Fruit fly (Drosophila melanogaster) whole organism, embryonic: ENCODE results near the gene WRNexo.

Experiments used
- Abd-B ChIP-seq: fragments of 200-800 bp; sonication (Bioruptor generic); optimal IDR thresholded peaks from 2 replicates; lab custom pipeline; 2018; ENCODE audit warnings: missing biosample characterization, mild to moderate bottlenecking, missing genetic modification characterization, moderate library complexity
- Blimp-1 ChIP-seq: fragments of 200-800 bp; sonication (Bioruptor generic); optimal IDR thresholded peaks from 3 replicates; lab custom pipeline; 2018; ENCODE audit warnings: missing biosample characterization, missing genetic modification characterization, mild to moderate bottlenecking, moderate library complexity, missing genetic modification reagents
- CG10267 ChIP-seq: fragments of 200-800 bp; sonication (Bioruptor generic); optimal IDR thresholded peaks from 2 replicates; lab custom pipeline; 2018; ENCODE audit warnings: missing biosample characterization, mild to moderate bottlenecking, missing genetic modification characterization, moderate library complexity
- CG10462 ChIP-seq: fragments of 200-800 bp; sonication (Bioruptor generic); optimal IDR thresholded peaks from 2 replicates; lab custom pipeline; 2016; ENCODE audit warnings: missing biosample characterization, missing genetic modification characterization
- CG12769 ChIP-seq: fragments of 200-800 bp; sonication (Bioruptor generic); optimal IDR thresholded peaks from 2 replicates; lab custom pipeline; 2019; ENCODE audit warnings: missing biosample characterization, mild to moderate bottlenecking, missing genetic modification characterization, moderate library complexity
- CG13894 ChIP-seq: fragments of 200-800 bp; sonication (Bioruptor generic); optimal IDR thresholded peaks from 3 replicates; lab custom pipeline; 2018; ENCODE audit warnings: missing biosample characterization, mild to moderate bottlenecking, missing genetic modification characterization, moderate library complexity
- CG14441 ChIP-seq: fragments of 200-800 bp; sonication (Bioruptor generic); IDR thresholded peaks from 2 replicates; pipeline ENCODE4 v1.3.6; 2022; ENCODE audit warnings: missing biosample characterization, missing genetic modification characterization
- CG15073 ChIP-seq: fragments of 200-800 bp; sonication (Bioruptor generic); optimal IDR thresholded peaks from 2 replicates; lab custom pipeline; 2016; ENCODE audit warnings: missing biosample characterization, missing genetic modification characterization
- CG15601 ChIP-seq: fragments of 200-800 bp; sonication (Bioruptor generic); optimal IDR thresholded peaks from 3 replicates; lab custom pipeline; 2019; ENCODE audit warnings: missing biosample characterization, mild to moderate bottlenecking, missing genetic modification characterization, moderate library complexity
- CG18476 ChIP-seq: fragments of 200-800 bp; sonication (Bioruptor generic); optimal IDR thresholded peaks from 2 replicates; lab custom pipeline; 2016; ENCODE audit warnings: missing biosample characterization, mild to moderate bottlenecking, missing genetic modification characterization
- CG30403 ChIP-seq: fragments of 200-800 bp; sonication (Bioruptor generic); optimal IDR thresholded peaks from 3 replicates; lab custom pipeline; 2016; ENCODE audit warnings: missing biosample characterization, missing genetic modification characterization
- CG32532 ChIP-seq: fragments of 200-800 bp; sonication (Bioruptor generic); IDR thresholded peaks from 2 replicates; pipeline ENCODE4 v1.3.6; 2022; ENCODE audit warnings: missing biosample characterization, missing genetic modification characterization
- CG32767 ChIP-seq: fragments of 200-800 bp; sonication (Bioruptor generic); IDR thresholded peaks from 2 replicates; pipeline ENCODE4 v1.3.6; 2022; ENCODE audit warnings: missing biosample characterization, missing genetic modification characterization
- CG3407 ChIP-seq: fragments of 200-800 bp; sonication (Bioruptor generic); optimal IDR thresholded peaks from 2 replicates; lab custom pipeline; 2018; ENCODE audit warnings: missing biosample characterization, mild to moderate bottlenecking, missing genetic modification characterization
- CG42726 ChIP-seq: fragments of 200-800 bp; sonication (Bioruptor generic); IDR thresholded peaks from 2 replicates; pipeline ENCODE4 v1.3.6; 2022; ENCODE audit warnings: missing biosample characterization, missing genetic modification characterization; ENCODE audit not compliant: partially characterized antibody
- CG6272 ChIP-seq: fragments of 200-800 bp; sonication (Bioruptor generic); IDR thresholded peaks from 2 replicates; pipeline ENCODE4 v1.3.6; 2022; ENCODE audit warnings: missing biosample characterization, missing genetic modification characterization
- CG8388 ChIP-seq: fragments of 200-800 bp; sonication (Bioruptor generic); optimal IDR thresholded peaks from 2 replicates; lab custom pipeline; 2019; ENCODE audit warnings: missing biosample characterization, mild to moderate bottlenecking, missing genetic modification characterization, moderate library complexity
- CTCF ChIP-seq: fragments of 200-800 bp; sonication (Bioruptor generic); optimal IDR thresholded peaks from 2 replicates; lab custom pipeline; 2017; ENCODE audit warnings: missing biosample characterization, mild to moderate bottlenecking, missing genetic modification characterization, moderate library complexity
- Deaf1 ChIP-seq: fragments of 200-800 bp; optimal IDR thresholded peaks from 3 replicates; lab custom pipeline; 2019; ENCODE audit warnings: missing biosample characterization, mild to moderate bottlenecking, missing genetic modification characterization, moderate library complexity
- Ets65A ChIP-seq: fragments of 200-800 bp; sonication (Bioruptor generic); peaks from one replicate; lab custom pipeline; 2016; ENCODE audit warnings: missing biosample characterization, missing genetic modification characterization
- HLH3B ChIP-seq: fragments of 200-800 bp; sonication (Bioruptor generic); IDR thresholded peaks from 2 replicates; pipeline ENCODE4 v1.3.6; 2022; ENCODE audit warnings: missing biosample characterization, missing genetic modification characterization
- HmgD ChIP-seq: fragments of 200-800 bp; sonication (Bioruptor generic); optimal IDR thresholded peaks from 3 replicates; lab custom pipeline; 2016; ENCODE audit warnings: missing biosample characterization, missing genetic modification characterization
- Hr39 ChIP-seq: fragments of >200 bp; optimal IDR thresholded peaks from 2 replicates; lab custom pipeline; 2017
- Hsf ChIP-seq: fragments of 200-800 bp; sonication (Bioruptor generic); optimal IDR thresholded peaks from 3 replicates; lab custom pipeline; 2016; ENCODE audit warnings: missing biosample characterization, missing genetic modification characterization
- Med ChIP-seq: fragments of 200-800 bp; sonication (Bioruptor generic); peaks from one replicate; lab custom pipeline; 2016; ENCODE audit warnings: missing biosample characterization, missing genetic modification characterization, mild to moderate bottlenecking, inconsistent platforms, moderate library complexity
- Nf-YB ChIP-seq: fragments of 200-800 bp; sonication (Bioruptor generic); optimal IDR thresholded peaks from 3 replicates; lab custom pipeline; 2019; ENCODE audit warnings: missing biosample characterization, mild to moderate bottlenecking, missing genetic modification characterization, moderate library complexity
- Nf-YC ChIP-seq: fragments of 200-800 bp; optimal IDR thresholded peaks from 3 replicates; lab custom pipeline; 2019; ENCODE audit warnings: missing biosample characterization, mild to moderate bottlenecking, missing genetic modification characterization, moderate library complexity
- Opbp ChIP-seq: fragments of 200-800 bp; sonication (Bioruptor generic); IDR thresholded peaks from 3 replicates; pipeline ENCODE4 v1.3.6; 2022; ENCODE audit warnings: missing biosample characterization, missing genetic modification characterization; ENCODE audit not compliant: partially characterized antibody
- Pdp1 ChIP-seq, 2 experiments: fragments of 200-800 bp; sonication (Bioruptor generic); optimal IDR thresholded peaks; 3 replicates each; lab custom pipeline; 2016; ENCODE audit warnings: missing biosample characterization in 2 of 2, missing genetic modification characterization in 2 of 2, mild to moderate bottlenecking in 1 of 2, moderate library complexity in 1 of 2
- Six4 ChIP-seq: fragments of 200-800 bp; sonication (Bioruptor generic); optimal IDR thresholded peaks from 2 replicates; lab custom pipeline; 2016; ENCODE audit warnings: missing biosample characterization, missing genetic modification characterization
- Trl ChIP-seq, 3 experiments: fragments of >200 bp in 2 of 3; fragments of 200-800 bp in 1 of 3; sonication (Bioruptor generic) in 1 of 3; optimal IDR thresholded peaks; 2 replicates in 1 of 3; 3 replicates in 2 of 3; lab custom pipeline; 2016 to 2017; ENCODE audit warnings: missing biosample characterization in 1 of 3, missing genetic modification characterization in 1 of 3
- YL-1 ChIP-seq: fragments of 200-800 bp; sonication (Bioruptor generic); optimal IDR thresholded peaks from 3 replicates; lab custom pipeline; 2017; ENCODE audit warnings: missing biosample characterization, mild to moderate bottlenecking, missing genetic modification characterization
- ash1 ChIP-seq: fragments of 200-800 bp; sonication (Bioruptor generic); optimal IDR thresholded peaks from 2 replicates; lab custom pipeline; 2018; ENCODE audit warnings: missing biosample characterization, mild to moderate bottlenecking, missing genetic modification characterization
- bcd ChIP-seq: fragments of 200-800 bp; sonication (Bioruptor generic); optimal IDR thresholded peaks from 2 replicates; lab custom pipeline; 2017; ENCODE audit warnings: missing biosample characterization, mild to moderate bottlenecking, missing genetic modification characterization
- cg ChIP-seq: fragments of 200-800 bp; sonication (Bioruptor generic); optimal IDR thresholded peaks from 3 replicates; lab custom pipeline; 2019; ENCODE audit warnings: missing biosample characterization, mild to moderate bottlenecking, missing genetic modification characterization, moderate library complexity
- chinmo ChIP-seq: fragments of 200-800 bp; sonication (Bioruptor generic); IDR thresholded peaks from 4 replicates; pipeline ENCODE4 v1.3.6; 2022; ENCODE audit warnings: missing biosample characterization, missing genetic modification characterization; ENCODE audit not compliant: partially characterized antibody
- crol ChIP-seq: fragments of 200-800 bp; sonication (Bioruptor generic); IDR thresholded peaks from 2 replicates; pipeline ENCODE4 v1.3.6; 2022; ENCODE audit warnings: missing biosample characterization, missing genetic modification characterization
- dm ChIP-seq: fragments of 200-800 bp; sonication (Bioruptor generic); optimal IDR thresholded peaks from 3 replicates; lab custom pipeline; 2016; ENCODE audit warnings: missing biosample characterization, missing genetic modification characterization
- hb ChIP-seq: fragments of 200-800 bp; sonication (Bioruptor generic); IDR thresholded peaks from 3 replicates; pipeline ENCODE4 v1.3.6; 2022; ENCODE audit warnings: missing biosample characterization, missing genetic modification characterization; ENCODE audit not compliant: partially characterized antibody
- kah ChIP-seq: fragments of 200-800 bp; sonication (Bioruptor generic); optimal IDR thresholded peaks from 2 replicates; lab custom pipeline; 2018; ENCODE audit warnings: missing biosample characterization, mild to moderate bottlenecking, missing genetic modification characterization
- lbe ChIP-seq: fragments of 200-800 bp; sonication (Bioruptor generic); optimal IDR thresholded peaks from 2 replicates; lab custom pipeline; 2016; ENCODE audit warnings: missing biosample characterization, mild to moderate bottlenecking, missing genetic modification characterization
- lov ChIP-seq, 2 experiments: fragments of 200-800 bp in 1 of 2; fragments of >200 bp in 1 of 2; sonication (Bioruptor generic) in 1 of 2; IDR thresholded peaks in 1 of 2; optimal IDR thresholded peaks in 1 of 2; 2 replicates in 1 of 2; 3 replicates in 1 of 2; pipeline versions ENCODE4 v1.3.6 to Lab custom; 2017 to 2022; ENCODE audit warnings: missing biosample characterization in 1 of 2, missing genetic modification characterization in 1 of 2
- prd ChIP-seq, 3 experiments: fragments of >200 bp in 2 of 3; fragments of 200-800 bp in 1 of 3; sonication (Bioruptor generic) in 1 of 3; optimal IDR thresholded peaks in 2 of 3; IDR thresholded peaks in 1 of 3; 2 replicates in 2 of 3; 3 replicates in 1 of 3; pipeline versions ENCODE4 v1.3.6 to Lab custom; 2017 to 2022; ENCODE audit warnings: missing biosample characterization in 1 of 3, missing genetic modification characterization in 1 of 3
- pros ChIP-seq: fragments of 200-800 bp; sonication (Bioruptor generic); optimal IDR thresholded peaks from 3 replicates; lab custom pipeline; 2019; ENCODE audit warnings: missing biosample characterization, mild to moderate bottlenecking, missing genetic modification characterization, moderate library complexity
- sens ChIP-seq: fragments of 200-800 bp; sonication (Bioruptor generic); peaks from one replicate; lab custom pipeline; 2016; ENCODE audit warnings: missing biosample characterization, missing genetic modification characterization
- vvl ChIP-seq: fragments of 200-800 bp; sonication (Bioruptor generic); IDR thresholded peaks from 2 replicates; pipeline ENCODE4 v1.3.6; 2022; ENCODE audit warnings: missing biosample characterization, missing genetic modification characterization
- zfh1 ChIP-seq: fragments of 200-800 bp; sonication (Bioruptor generic); IDR thresholded peaks from 3 replicates; pipeline ENCODE4 v1.3.6; 2022; ENCODE audit warnings: missing biosample characterization, missing genetic modification characterization

Gene WRNexo

DNA sequence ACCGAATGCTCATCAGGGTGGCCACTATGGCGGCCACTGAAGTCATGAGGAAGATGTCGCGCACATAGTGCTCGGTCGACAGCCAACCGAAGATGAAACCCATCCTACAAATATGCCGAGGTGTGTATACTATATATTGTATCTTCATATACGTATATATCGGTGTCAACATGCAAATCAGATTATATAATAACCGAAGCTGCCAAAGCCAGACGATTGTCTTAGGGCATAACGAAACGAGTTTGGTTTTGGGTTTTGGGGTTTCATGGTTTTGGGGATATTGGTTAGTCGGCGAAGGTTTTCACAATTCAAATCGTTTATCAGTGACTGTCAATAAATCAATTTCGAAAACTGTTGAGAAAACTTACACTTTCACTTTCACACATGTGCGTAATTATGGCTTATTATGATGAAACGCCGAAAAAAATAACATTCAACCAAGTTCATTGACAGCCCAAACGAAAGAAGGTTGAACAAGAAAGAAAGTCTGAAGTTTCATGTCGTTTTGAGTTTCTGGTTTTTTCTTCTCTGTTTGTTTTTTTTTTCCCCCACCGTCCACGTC, 14.4 kb upstream of the WRNexo start:
- TF ChIP-seq CG15601 (tag; lab: Kevin White, UChicago), result peak; percentile 74
- no peak for TF ChIP-seq hb (GFP tag; lab: Robert Waterston, UW)
- peak in 1 of 2 experiments; percentile 90 for TF ChIP-seq Pdp1 (GFP tag; optimal IDR thresholded peaks at IDR 0.05; lab: Kevin White, UChicago)
- no peak for TF ChIP-seq CG15073 (GFP tag; lab: Kevin White, UChicago)
- no peak for TF ChIP-seq lov (optimal IDR thresholded peaks at IDR 0.05; lab: Kevin White, UChicago)
- 0 out of 3 replicates have a peak, but pooled peaks have one; percentile 33 for TF ChIP-seq lov (GFP tag; IDR thresholded peaks at IDR 0.05; lab: Robert Waterston, UW)
- no peak for TF ChIP-seq CG6272
- TF ChIP-seq Blimp-1, result peak; percentile 94
- peak; percentile 36 for TF ChIP-seq CG13894
- no peak for TF ChIP-seq bcd
- TF ChIP-seq dm (GFP tag; lab: Kevin White, UChicago), result no peak
- TF ChIP-seq Abd-B (GFP tag; lab: Kevin White, UChicago), result no peak
- 0 out of 4 replicates have a peak, but pooled peaks have one; percentile 33 for TF ChIP-seq chinmo
- peak; percentile 14 for TF ChIP-seq Deaf1 (tag; lab: Kevin White, UChicago)
- TF ChIP-seq HmgD (GFP tag; lab: Kevin White, UChicago), result no peak
- TF ChIP-seq Hr39, result no peak
- TF ChIP-seq CG12769 (tag; lab: Kevin White, UChicago), result peak; percentile 37
- no peak for TF ChIP-seq CG10267 (tag; lab: Kevin White, UChicago)
- TF ChIP-seq HLH3B (GFP tag; lab: Robert Waterston, UW), result no peak
- TF ChIP-seq CG10462, result no peak
- TF ChIP-seq Med, result peak; percentile 34
- TF ChIP-seq vvl (GFP tag; lab: Robert Waterston, UW), result peak; percentile 39; the same call in 1 of the 2 replicates

DNA sequence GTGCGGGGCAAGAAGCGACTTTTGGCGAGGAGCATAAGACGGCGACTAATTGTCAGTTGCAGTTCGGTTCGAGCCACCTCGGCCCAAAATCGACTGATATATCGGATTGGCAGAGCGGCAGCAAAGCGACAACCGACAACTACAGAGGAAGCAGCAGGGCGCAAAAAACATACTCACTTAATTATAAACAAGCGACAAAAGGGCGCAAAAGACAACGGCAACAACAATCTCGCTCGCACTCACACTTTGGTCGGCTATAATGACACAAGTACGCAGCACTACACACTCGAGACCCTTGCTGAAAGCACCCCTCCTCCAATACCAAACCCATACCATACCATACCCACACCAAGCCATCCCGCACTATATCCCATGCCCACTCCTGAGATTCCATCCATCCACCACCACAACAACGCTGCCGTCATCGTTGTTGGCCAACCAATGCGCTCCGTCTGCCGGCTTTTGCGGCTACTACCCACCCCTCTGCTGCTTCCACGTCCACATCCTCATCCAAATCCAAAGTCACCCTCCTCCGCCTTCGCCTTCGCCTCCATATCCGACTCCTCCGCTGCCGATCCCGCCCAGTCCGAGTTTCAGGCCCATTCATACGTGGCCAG, 6.8 kb upstream of the WRNexo start, which contains the start of gene gl:
Gene gl, minus strand, starts transcription at position 51 of the 617 bp plus-strand sequence.
- no peak for TF ChIP-seq CG8388
- 0 out of 3 replicates have a peak, but pooled peaks have one; percentile 8 for TF ChIP-seq Opbp (GFP tag; lab: Robert Waterston, UW)
- no peak for TF ChIP-seq CG18476 (GFP tag; lab: Kevin White, UChicago)
- peak; percentile 23 for TF ChIP-seq pros (GFP tag; lab: Kevin White, UChicago)
- TF ChIP-seq cg (GFP tag; lab: Kevin White, UChicago), result peak; percentile 24
- no peak for TF ChIP-seq ash1 (GFP tag; lab: Kevin White, UChicago)
- no peak for TF ChIP-seq CG3407 (GFP tag; lab: Kevin White, UChicago)
- TF ChIP-seq crol (GFP tag; lab: Robert Waterston, UW), result peak; percentile 60
- peak; percentile 95 for TF ChIP-seq Nf-YC (tag; lab: Kevin White, UChicago)
- TF ChIP-seq Nf-YB, result peak; percentile 94
- 0 out of 2 replicates have a peak, but pooled peaks have one; percentile 11 for TF ChIP-seq CG42726 (GFP tag; lab: Robert Waterston, UW)
- TF ChIP-seq lbe, result no peak
- peak; percentile 56 for TF ChIP-seq Ets65A (GFP tag; lab: Kevin White, UChicago)
- no peak for TF ChIP-seq Six4 (GFP tag; lab: Kevin White, UChicago)
- no peak for TF ChIP-seq CTCF (GFP tag; lab: Kevin White, UChicago)
- no peak for TF ChIP-seq Hr39

DNA sequence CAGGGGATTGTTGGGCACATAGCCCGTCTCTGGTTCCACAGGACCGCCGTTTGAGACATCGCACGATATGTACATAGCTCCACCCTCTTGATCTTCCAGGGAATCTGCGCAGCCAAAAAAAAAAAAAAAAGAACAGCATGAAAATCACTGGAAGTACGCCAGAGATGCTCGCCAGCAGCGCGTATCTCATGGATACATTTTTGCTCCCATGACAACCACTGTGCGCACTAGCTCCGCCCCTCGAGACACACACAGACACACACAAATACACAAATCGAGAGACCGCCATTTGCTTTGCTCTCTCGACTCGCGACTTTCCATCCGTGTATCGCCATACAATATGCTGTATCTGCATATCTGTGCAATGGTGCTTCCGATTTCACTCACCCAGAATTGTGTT, 5.4 kb upstream of the WRNexo start:
- 0 out of 3 replicates have a peak, but pooled peaks have one; percentile 49 for TF ChIP-seq zfh1 (GFP tag; lab: Robert Waterston, UW)
- TF ChIP-seq YL-1 (GFP tag; lab: Kevin White, UChicago), result no peak
- TF ChIP-seq CG32767 (GFP tag; lab: Robert Waterston, UW), result peak; percentile 53; the same call in 1 of the 2 replicates
- no peak for TF ChIP-seq prd (optimal IDR thresholded peaks at IDR 0.05; lab: Kevin White, UChicago)
- peak; percentile 41; the same call in 1 of the 3 replicates for TF ChIP-seq prd (GFP tag; IDR thresholded peaks at IDR 0.05; lab: Robert Waterston, UW)
- TF ChIP-seq kah, result no peak
- peak in 1 of 2 experiments; percentile 63 for TF ChIP-seq Pdp1 (GFP tag; optimal IDR thresholded peaks at IDR 0.05; lab: Kevin White, UChicago)
- TF ChIP-seq Hsf (GFP tag; lab: Kevin White, UChicago), result peak; percentile 14
- peak in 1 of 2 experiments; percentile 26 for TF ChIP-seq Trl (optimal IDR thresholded peaks at IDR 0.05; lab: Kevin White, UChicago)
- no peak for TF ChIP-seq Trl (GFP tag; optimal IDR thresholded peaks at IDR 0.05; lab: Kevin White, UChicago)
- peak; percentile 81 for TF ChIP-seq sens (GFP tag; lab: Kevin White, UChicago)
- TF ChIP-seq CG30403 (GFP tag; lab: Kevin White, UChicago), result no peak
- TF ChIP-seq CG32532, result 0 out of 2 replicates have a peak, but pooled peaks have one; percentile 19
- 0 out of 2 replicates have a peak, but pooled peaks have one; percentile 21 for TF ChIP-seq CG14441 (GFP tag; lab: Robert Waterston, UW)
